Worm (Caenorhabditis elegans) whole organism, L4 larva: ENCODE measurements around the gene C05D12.1.

Experiments used
- D1046.2 ChIP-seq: fragments of 200-800 bp; sonication (Bioruptor generic); IDR thresholded peaks from 2 replicates; pipeline ENCODE4 v1.3.6; 2022; ENCODE audit warnings: missing genetic modification characterization, missing compliant biosample characterization
- T26A8.4 ChIP-seq: fragments of 200-800 bp; sonication (Bioruptor generic); IDR thresholded peaks from 2 replicates; pipeline ENCODE4 v1.3.6; 2022; ENCODE audit warnings: missing genetic modification characterization, missing compliant biosample characterization
- Y105C5A.15 ChIP-seq: fragments of 200-800 bp; sonication (Bioruptor generic); IDR thresholded peaks from 2 replicates; pipeline ENCODE4 v1.3.6; 2022; ENCODE audit warnings: missing genetic modification characterization, missing compliant biosample characterization
- Y75B8A.6 ChIP-seq: fragments of 200-800 bp; sonication (Bioruptor generic); IDR thresholded peaks from 2 replicates; pipeline ENCODE4 v1.3.6; 2022; ENCODE audit warnings: missing genetic modification reagents, missing genetic modification characterization, missing compliant biosample characterization
- aha-1 ChIP-seq: fragments of 150-350 bp; peaks from one replicate; lab custom pipeline; 2014; ENCODE audit warnings: missing biosample characterization, missing genetic modification characterization
- ceh-62 ChIP-seq: sonication (generic microtip); optimal IDR thresholded peaks from 2 replicates; lab custom pipeline; 2017; ENCODE audit warnings: missing biosample characterization, missing genetic modification characterization
- daf-16 ChIP-seq, 3 experiments: sonication (generic microtip); optimal IDR thresholded peaks; 2 replicates each; lab custom pipeline; 2016 to 2017; ENCODE audit warnings: missing genetic modification characterization in 3 of 3, missing genetic modification reagents in 3 of 3, mild to moderate bottlenecking in 2 of 3, missing compliant biosample characterization in 2 of 3, missing biosample characterization in 1 of 3, moderate library complexity in 1 of 3
- daf-19 ChIP-seq: fragments of 200-800 bp; sonication (Bioruptor generic); conservative IDR thresholded peaks from 2 replicates; pipeline ENCODE4 v1.3.6; 2022; ENCODE audit warnings: missing genetic modification characterization, missing compliant biosample characterization
- dmd-6 ChIP-seq: fragments of 200-800 bp; sonication (Bioruptor generic); IDR thresholded peaks from 2 replicates; pipeline ENCODE4 v1.3.6; 2022; ENCODE audit warnings: missing genetic modification reagents, missing genetic modification characterization, missing compliant biosample characterization
- duxl-1 ChIP-seq: sonication (generic microtip); optimal IDR thresholded peaks from 2 replicates; lab custom pipeline; 2016; ENCODE audit warnings: mild to moderate bottlenecking, missing genetic modification characterization, moderate library complexity, missing compliant biosample characterization; ENCODE audit not compliant: poor library complexity
- dve-1 ChIP-seq: sonication (generic microtip); optimal IDR thresholded peaks from 2 replicates; lab custom pipeline; 2017; ENCODE audit warnings: antibody characterized with exemption, mild to moderate bottlenecking, missing genetic modification characterization, missing compliant biosample characterization; ENCODE audit not compliant: insufficient read depth
- egl-43 ChIP-seq: fragments of 200-800 bp; sonication (Bioruptor generic); IDR thresholded peaks from 2 replicates; pipeline ENCODE4 v1.3.6; 2022; ENCODE audit warnings: missing genetic modification reagents, missing genetic modification characterization, missing compliant biosample characterization
- fkh-10 ChIP-seq: fragments of 150-350 bp; optimal IDR thresholded peaks from 2 replicates; lab custom pipeline; 2014; ENCODE audit warnings: missing biosample characterization, missing genetic modification reagents, missing genetic modification characterization
- fos-1 ChIP-seq: fragments of 150-350 bp; optimal IDR thresholded peaks from 2 replicates; lab custom pipeline; 2014; ENCODE audit warnings: missing biosample characterization, missing genetic modification characterization
- gei-8 ChIP-seq: fragments of 200-800 bp; sonication (Bioruptor generic); optimal IDR thresholded peaks from 2 replicates; lab custom pipeline; 2018; ENCODE audit warnings: mild to moderate bottlenecking, missing genetic modification characterization, missing compliant biosample characterization
- hlh-11 ChIP-seq: fragments of 200-800 bp; sonication (Bioruptor generic); optimal IDR thresholded peaks from 2 replicates; lab custom pipeline; 2018; ENCODE audit warnings: mild to moderate bottlenecking, missing genetic modification characterization, missing compliant biosample characterization
- lir-3 ChIP-seq: sonication (generic microtip); optimal IDR thresholded peaks from 2 replicates; lab custom pipeline; 2016; ENCODE audit warnings: mild to moderate bottlenecking, missing genetic modification characterization, missing compliant biosample characterization
- madf-9 ChIP-seq: fragments of 200-800 bp; sonication (Bioruptor generic); conservative IDR thresholded peaks from 2 replicates; pipeline ENCODE4 v1.3.6; 2022; ENCODE audit warnings: missing genetic modification reagents, missing genetic modification characterization, missing compliant biosample characterization
- mep-1 ChIP-seq: fragments of 150-350 bp; sonication (generic microtip); optimal IDR thresholded peaks from 3 replicates; lab custom pipeline; 2014; ENCODE audit warnings: missing biosample characterization, missing genetic modification characterization
- mes-2 ChIP-seq: sonication (generic microtip); optimal IDR thresholded peaks from 2 replicates; lab custom pipeline; 2016; ENCODE audit warnings: missing genotype, mild to moderate bottlenecking, missing genetic modification characterization, missing compliant biosample characterization; ENCODE audit not compliant: poor library complexity, severe bottlenecking
- mxl-2 ChIP-seq: fragments of 200-800 bp; sonication (Bioruptor generic); conservative IDR thresholded peaks from 2 replicates; pipeline ENCODE4 v1.3.6; 2022; ENCODE audit warnings: missing genetic modification reagents, missing genetic modification characterization, missing compliant biosample characterization
- nhr-102 ChIP-seq: sonication (generic microtip); optimal IDR thresholded peaks from 2 replicates; lab custom pipeline; 2016; ENCODE audit warnings: mild to moderate bottlenecking, missing genetic modification characterization, moderate library complexity, missing compliant biosample characterization
- nhr-11 ChIP-seq: fragments of 150-350 bp; optimal IDR thresholded peaks from 2 replicates; lab custom pipeline; 2014; ENCODE audit warnings: missing biosample characterization, missing genetic modification characterization
- nhr-237 ChIP-seq: sonication (generic microtip); optimal IDR thresholded peaks from 2 replicates; lab custom pipeline; 2017; ENCODE audit warnings: missing biosample characterization, missing genetic modification characterization
- nhr-28 ChIP-seq: fragments of 150-350 bp; optimal IDR thresholded peaks from 2 replicates; lab custom pipeline; 2014; ENCODE audit warnings: missing biosample characterization, missing genetic modification characterization
- nhr-41 ChIP-seq: fragments of 200-800 bp; sonication (Bioruptor generic); IDR thresholded peaks from 2 replicates; pipeline ENCODE4 v1.3.6; 2022; ENCODE audit warnings: missing genetic modification reagents, missing genetic modification characterization, missing compliant biosample characterization
- nhr-42 ChIP-seq: fragments of 200-800 bp; sonication (Bioruptor generic); IDR thresholded peaks from 2 replicates; pipeline ENCODE4 v1.3.6; 2022; ENCODE audit warnings: missing genetic modification characterization, missing compliant biosample characterization
- nhr-77 ChIP-seq: fragments of 150-350 bp; optimal IDR thresholded peaks from 2 replicates; lab custom pipeline; 2014; ENCODE audit warnings: missing biosample characterization, missing genetic modification characterization
- pqm-1 ChIP-seq: sonication (generic microtip); optimal IDR thresholded peaks from 2 replicates; lab custom pipeline; 2017; ENCODE audit warnings: missing biosample characterization, missing genetic modification characterization
- rbr-2 ChIP-seq: sonication (generic microtip); optimal IDR thresholded peaks from 2 replicates; lab custom pipeline; 2016; ENCODE audit warnings: missing genotype, missing genetic modification characterization, missing compliant biosample characterization
- sdz-12 ChIP-seq: fragments of 200-800 bp; sonication (Bioruptor generic); optimal IDR thresholded peaks from 2 replicates; lab custom pipeline; 2018; ENCODE audit warnings: mild to moderate bottlenecking, missing genetic modification characterization, missing compliant biosample characterization
- skn-1 ChIP-seq: fragments of 150-350 bp; optimal IDR thresholded peaks from 2 replicates; lab custom pipeline; 2014; ENCODE audit warnings: missing biosample characterization, missing genetic modification characterization
- snpc-4 ChIP-seq: fragments of 150-350 bp; optimal IDR thresholded peaks from 2 replicates; lab custom pipeline; 2014; ENCODE audit warnings: missing biosample characterization, missing genetic modification characterization
- spr-1 ChIP-seq: sonication (generic microtip); optimal IDR thresholded peaks from 2 replicates; lab custom pipeline; 2016; ENCODE audit warnings: mild to moderate bottlenecking, missing genetic modification characterization, missing compliant biosample characterization
- unc-39 ChIP-seq: sonication (generic microtip); optimal IDR thresholded peaks from 2 replicates; lab custom pipeline; 2017; ENCODE audit warnings: missing biosample characterization, missing genetic modification characterization
- unc-62 ChIP-seq, 3 experiments: fragments of 150-350 bp in 1 of 3; sonication (generic microtip); optimal IDR thresholded peaks in 2 of 3; peaks in 1 of 3; 1 replicate in 1 of 3; 2 replicates in 2 of 3; lab custom pipeline; 2014 to 2017; ENCODE audit warnings: missing biosample characterization in 3 of 3, missing genetic modification characterization in 3 of 3, missing genetic modification reagents in 3 of 3, missing genotype in 1 of 3
- vab-7 ChIP-seq: fragments of 200-800 bp; sonication (Bioruptor generic); IDR thresholded peaks from 2 replicates; pipeline ENCODE4 v1.3.6; 2022; ENCODE audit warnings: missing genetic modification reagents, missing genetic modification characterization, missing compliant biosample characterization
- zfp-2 ChIP-seq: sonication (generic microtip); optimal IDR thresholded peaks from 2 replicates; lab custom pipeline; 2016; ENCODE audit warnings: mild to moderate bottlenecking, missing genetic modification characterization, missing compliant biosample characterization
- zfp-3 ChIP-seq: fragments of 200-800 bp; sonication (Bioruptor generic); conservative IDR thresholded peaks from 2 replicates; pipeline ENCODE4 v1.3.6; 2022; ENCODE audit warnings: missing genetic modification reagents, missing genetic modification characterization, missing compliant biosample characterization
- ztf-7 ChIP-seq: fragments of 150-350 bp; optimal IDR thresholded peaks from 2 replicates; lab custom pipeline; 2014; ENCODE audit warnings: missing biosample characterization, missing genetic modification characterization

C05D12.1 gene

DNA sequence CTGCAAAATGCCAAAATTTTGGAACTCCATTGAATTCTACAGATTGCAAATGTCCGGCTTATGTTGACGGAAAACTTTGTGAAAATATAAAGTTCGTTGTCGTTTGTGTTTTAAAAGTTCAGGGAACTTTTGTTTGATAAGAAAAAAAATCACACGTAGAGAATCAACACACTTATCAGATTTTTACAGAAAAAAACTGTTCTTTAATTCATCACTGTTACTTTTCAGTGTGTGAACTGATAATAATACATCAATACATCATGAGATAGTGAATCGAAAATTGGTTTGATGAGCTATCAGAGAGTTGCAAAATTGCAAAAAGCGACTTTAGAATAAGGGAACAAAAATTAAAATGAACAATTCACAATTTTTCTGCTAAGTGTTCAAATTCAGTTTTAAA lies 2.9 kb upstream of the C05D12.1 start (continued):
- TF ChIP-seq mxl-2 (GFP tag; lab: Robert Waterston, UW) (no peak), dve-1 (peak; percentile 55), spr-1 (tag; lab: Kevin White, UChicago) (no peak), skn-1 (tag; lab: Kevin White, UChicago) (no peak), nhr-41 (GFP tag; lab: Robert Waterston, UW) (no peak), T26A8.4 (GFP tag; lab: Robert Waterston, UW) (no peak), lir-3 (tag; lab: Kevin White, UChicago) (no peak), nhr-28 (peak; percentile 85), snpc-4 (tag; lab: Kevin White, UChicago) (no peak), Y75B8A.6 (GFP tag; lab: Robert Waterston, UW) (no peak), D1046.2 (GFP tag; lab: Robert Waterston, UW) (no peak), sdz-12 (GFP tag; lab: Kevin White, UChicago) (no peak), unc-39 (tag; lab: Kevin White, UChicago) (no peak), fkh-10 (GFP tag; lab: Kevin White, UChicago) (no peak), daf-16 (GFP tag; optimal IDR thresholded peaks at IDR 0.05; lab: Kevin White, UChicago) (no peak), daf-16 (tag; optimal IDR thresholded peaks at IDR 0.05; lab: Kevin White, UChicago) (peak; percentile 72), hlh-11 (peak; percentile 44), dmd-6 (peak; percentile 64), pqm-1 (tag; lab: Kevin White, UChicago) (peak; percentile 84), mes-2 (tag; lab: Kevin White, UChicago) (no peak), ceh-62 (tag; lab: Kevin White, UChicago) (no peak), Y105C5A.15 (GFP tag; lab: Robert Waterston, UW) (no peak), vab-7 (no peak), nhr-77 (tag; lab: Kevin White, UChicago) (peak; percentile 78)

DNA sequence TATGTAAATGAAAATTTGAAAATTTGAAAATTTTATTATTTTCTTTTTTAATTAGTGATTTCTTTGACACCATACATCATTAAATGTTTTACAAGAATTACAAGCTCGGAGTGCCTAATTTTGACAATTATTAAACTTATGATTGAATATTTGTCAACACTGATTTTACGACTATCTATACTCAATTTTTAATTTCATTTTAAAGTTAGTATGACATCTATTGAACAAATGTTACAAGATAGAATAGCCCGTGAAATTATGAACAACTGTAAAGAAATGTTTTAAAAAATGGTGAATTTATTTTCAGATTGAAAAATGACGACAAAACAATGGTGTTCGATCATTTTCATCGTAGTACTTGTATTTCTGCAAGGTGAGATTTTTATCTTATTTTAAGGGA lies 2.4 kb upstream of the C05D12.1 start, which contains the start of gene C05D12.2:
Gene C05D12.2 (plus strand): TSS at position 301 of the 400 bp plus-strand sequence.
- TF ChIP-seq zfp-2 (tag; lab: Kevin White, UChicago) (no peak), aha-1 (tag; lab: Kevin White, UChicago) (peak; percentile 47)

- no peak for TF ChIP-seq mes-2 (tag; lab: Kevin White, UChicago)
- no peak for TF ChIP-seq gei-8 (GFP tag; lab: Kevin White, UChicago)
- TF ChIP-seq fos-1 (tag; lab: Kevin White, UChicago) = no peak
- TF ChIP-seq mep-1 (tag; lab: Kevin White, UChicago) = no peak
- TF ChIP-seq zfp-3 (GFP tag; lab: Robert Waterston, UW) = no peak
- no peak for TF ChIP-seq nhr-237
- TF ChIP-seq pqm-1 (tag; lab: Kevin White, UChicago) = no peak
- TF ChIP-seq nhr-42 = no peak
- no peak for TF ChIP-seq hlh-11
- TF ChIP-seq nhr-11 (tag; lab: Kevin White, UChicago) = no peak
- no peak for TF ChIP-seq rbr-2 (tag; lab: Kevin White, UChicago)
- no peak for TF ChIP-seq daf-19 (GFP tag; lab: Robert Waterston, UW)
- no peak for TF ChIP-seq nhr-41 (GFP tag; lab: Robert Waterston, UW)
- no peak for TF ChIP-seq nhr-102 (tag; lab: Kevin White, UChicago)
- no peak for TF ChIP-seq egl-43
Observed at ce11 chrII:11409678-11410133, 5.9 kb downstream of the C05D12.1 start, which contains the start of gene C05D12.7. Gene C05D12.7, plus strand, starts transcription at chrII:11410083.

DNA sequence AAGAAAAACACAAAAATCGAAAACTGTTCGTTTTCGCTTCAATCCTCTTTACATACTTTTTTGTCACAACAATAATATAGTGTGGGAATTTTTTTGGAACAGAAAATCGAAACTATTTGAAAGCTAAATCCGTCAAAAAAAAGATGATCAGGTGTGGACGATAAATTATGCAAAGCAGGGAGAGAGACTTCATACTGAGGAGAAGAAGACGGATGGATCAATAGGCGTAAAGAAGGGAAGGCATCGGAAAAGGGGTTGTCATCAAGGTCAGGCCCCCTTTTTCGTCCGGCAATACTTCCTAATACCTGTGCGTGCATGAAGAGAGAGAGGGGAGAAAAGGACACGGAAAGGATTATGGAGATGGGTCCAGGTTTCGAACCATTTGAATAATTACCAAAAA lies 15.2 kb downstream of the C05D12.1 start:
- TF ChIP-seq madf-9 (GFP tag; lab: Robert Waterston, UW) = no peak
- TF ChIP-seq duxl-1 (tag; lab: Kevin White, UChicago) = no peak
- TF ChIP-seq unc-62 (GFP tag; optimal IDR thresholded peaks at IDR 0.05 in 1 of 2; lab: Kevin White, UChicago) = peak in 1 of 2 experiments; percentile 61
- TF ChIP-seq unc-62 (tag; optimal IDR thresholded peaks at IDR 0.05; lab: Kevin White, UChicago) = no peak
- no peak for TF ChIP-seq ztf-7 (tag; lab: Kevin White, UChicago)
